Worm (Caenorhabditis elegans): ENCODE results near the gene ekl-5.

- no peak for TF ChIP-seq ama-1 (optimal IDR thresholded peaks at IDR 0.05)
- peak; percentile 24 for TF ChIP-seq unc-55 (GFP tag; optimal IDR thresholded peaks at IDR 0.05)
- no peak for TF ChIP-seq hlh-8 (tag; optimal IDR thresholded peaks at IDR 0.05)
- TF ChIP-seq nfya-1 (tag; optimal IDR thresholded peaks at IDR 0.05), result no peak
- no peak for TF ChIP-seq nhr-11 (tag; optimal IDR thresholded peaks at IDR 0.05)
- TF ChIP-seq pqm-1 (tag; optimal IDR thresholded peaks at IDR 0.05), result no peak
- TF ChIP-seq ahr-1 (tag; optimal IDR thresholded peaks at IDR 0.05), result no peak
- no peak for TF ChIP-seq hlh-15 (tag; optimal IDR thresholded peaks at IDR 0.05)
- no peak for TF ChIP-seq lim-6 (tag; optimal IDR thresholded peaks at IDR 0.05)
- TF ChIP-seq pha-4 (tag; optimal IDR thresholded peaks at IDR 0.05), result no peak
- TF ChIP-seq ets-4 (tag; optimal IDR thresholded peaks at IDR 0.05), result no peak
- no peak for TF ChIP-seq fax-1 (tag; optimal IDR thresholded peaks at IDR 0.05)
- TF ChIP-seq dve-1 (tag; optimal IDR thresholded peaks at IDR 0.05), result no peak
- no peak for TF ChIP-seq ceh-48 (tag; optimal IDR thresholded peaks at IDR 0.05)
Measured at ce11 chrX:13941296-13941695, 24.3 kb upstream of the ekl-5 start.

Data from whole organism, late embryonic.